Worm (Caenorhabditis elegans) whole organism, early embryonic: ENCODE measurements around the gene Y58A7A.4.

Experiments
- B0310.2 ChIP-seq: sonication (generic microtip); optimal IDR thresholded peaks from 2 replicates; lab custom pipeline; 2016; ENCODE audit warnings: mild to moderate bottlenecking, missing genetic modification characterization, missing compliant biosample characterization
- F13C5.2 ChIP-seq: sonication (generic microtip); optimal IDR thresholded peaks from 2 replicates; lab custom pipeline; 2017; ENCODE audit warnings: mild to moderate bottlenecking, missing genetic modification characterization, inconsistent platforms, missing compliant biosample characterization
- aly-1 ChIP-seq: sonication (generic microtip); optimal IDR thresholded peaks from 2 replicates; lab custom pipeline; 2016; ENCODE audit warnings: missing genetic modification characterization, missing compliant biosample characterization
- ama-1 ChIP-seq: fragments of 150-350 bp; optimal IDR thresholded peaks from 2 replicates; lab custom pipeline; 2014
- ceh-13 ChIP-seq: fragments of 200-800 bp; sonication (Bioruptor generic); optimal IDR thresholded peaks from 2 replicates; lab custom pipeline; 2018; ENCODE audit warnings: mild to moderate bottlenecking, missing genetic modification characterization, missing compliant biosample characterization
- ceh-36 ChIP-seq: sonication (generic microtip); optimal IDR thresholded peaks from 2 replicates; lab custom pipeline; 2016; ENCODE audit warnings: missing genetic modification characterization, inconsistent platforms, missing compliant biosample characterization
- ets-7 ChIP-seq: sonication (generic microtip); optimal IDR thresholded peaks from 2 replicates; lab custom pipeline; 2016; ENCODE audit warnings: missing genotype, missing genetic modification characterization, missing compliant biosample characterization
- flt-1 ChIP-seq: fragments of 200-800 bp; sonication (Bioruptor generic); IDR thresholded peaks from 2 replicates; pipeline ENCODE4 v1.3.6; 2022; ENCODE audit warnings: missing genetic modification characterization, missing compliant biosample characterization
- hmbx-1 ChIP-seq: sonication (generic microtip); optimal IDR thresholded peaks from 2 replicates; lab custom pipeline; 2016; ENCODE audit warnings: mild to moderate bottlenecking, missing genetic modification characterization, missing compliant biosample characterization
- hmg-4 ChIP-seq: fragments of 200-800 bp; sonication (Bioruptor generic); optimal IDR thresholded peaks from 2 replicates; lab custom pipeline; 2018; ENCODE audit warnings: mild to moderate bottlenecking, missing genetic modification characterization, missing compliant biosample characterization
- hnd-1 ChIP-seq: sonication (generic microtip); optimal IDR thresholded peaks from 2 replicates; lab custom pipeline; 2016; ENCODE audit warnings: missing genetic modification characterization, missing compliant biosample characterization
- pes-1 ChIP-seq: fragments of 200-800 bp; sonication (Bioruptor generic); IDR thresholded peaks from 2 replicates; pipeline ENCODE4 v1.3.6; 2022; ENCODE audit warnings: missing genetic modification reagents, missing genetic modification characterization, missing compliant biosample characterization
- scrt-1 ChIP-seq: fragments of 200-800 bp; sonication (Bioruptor generic); IDR thresholded peaks from 2 replicates; pipeline ENCODE4 v1.3.6; 2022; ENCODE audit warnings: missing genetic modification characterization, missing compliant biosample characterization
- sea-1 ChIP-seq: fragments of 200-800 bp; sonication (Bioruptor generic); conservative IDR thresholded peaks from 2 replicates; pipeline ENCODE4 v1.3.6; 2022; ENCODE audit warnings: missing genetic modification characterization, missing compliant biosample characterization
- tbx-11 ChIP-seq: fragments of 200-800 bp; sonication (Bioruptor generic); IDR thresholded peaks from 2 replicates; pipeline ENCODE4 v1.3.6; 2022; ENCODE audit warnings: missing genetic modification characterization, missing compliant biosample characterization
- tbx-37 ChIP-seq: fragments of 200-800 bp; sonication (Bioruptor generic); conservative IDR thresholded peaks from 2 replicates; pipeline ENCODE4 v1.3.6; 2022; ENCODE audit warnings: missing genetic modification reagents, missing genetic modification characterization, missing compliant biosample characterization
- tra-4 ChIP-seq: sonication (generic microtip); optimal IDR thresholded peaks from 2 replicates; lab custom pipeline; 2017; ENCODE audit warnings: missing genetic modification characterization, missing compliant biosample characterization

Gene Y58A7A.4

ce11 chrV:5067390-5067789 is 17.4 kb downstream of the Y58A7A.4 start:
- no peak for TF ChIP-seq F13C5.2 (tag; lab: Kevin White, UChicago)
- TF ChIP-seq ama-1 = no peak
- no peak for TF ChIP-seq hmbx-1 (tag; lab: Kevin White, UChicago)
- no peak for TF ChIP-seq scrt-1 (GFP tag; lab: Robert Waterston, UW)
- TF ChIP-seq hnd-1 = no peak
- no peak for TF ChIP-seq sea-1 (GFP tag; lab: Robert Waterston, UW)
- TF ChIP-seq aly-1 (tag; lab: Kevin White, UChicago) = no peak

- no peak for TF ChIP-seq ceh-13 (GFP tag; lab: Kevin White, UChicago)
- TF ChIP-seq F13C5.2 (tag; lab: Kevin White, UChicago) = peak; percentile 12
Measured at ce11 chrV:5064761-5065421, 19.9 kb downstream of the Y58A7A.4 start, which contains the start of gene mlk-1. mlk-1 (minus strand) TSS chrV:5064811.

- no peak for TF ChIP-seq ets-7
- no peak for TF ChIP-seq hnd-1
- no peak for TF ChIP-seq scrt-1 (GFP tag; lab: Robert Waterston, UW)
Measured at ce11 chrV:5053335-5053734, 31.5 kb downstream of the Y58A7A.4 start, which contains the start of gene cwp-4. cwp-4 (plus strand) TSS chrV:5053635.

- TF ChIP-seq hnd-1 (no peak), F13C5.2 (tag; lab: Kevin White, UChicago) (no peak), ama-1 (no peak), sea-1 (GFP tag; lab: Robert Waterston, UW) (no peak)
Measured at ce11 chrV:5052233-5052632, 32.6 kb downstream of the Y58A7A.4 start, which contains the start of gene K11D12.12. K11D12.12 (plus strand) TSS chrV:5052261.

ce11 chrV:5050073-5050599 is 34.7 kb downstream of the Y58A7A.4 start:
- TF ChIP-seq sea-1 (GFP tag; lab: Robert Waterston, UW) (no peak), tra-4 (tag; lab: Kevin White, UChicago) (no peak), F13C5.2 (tag; lab: Kevin White, UChicago) (no peak), B0310.2 (tag; lab: Kevin White, UChicago) (no peak), hmbx-1 (tag; lab: Kevin White, UChicago) (no peak), hmg-4 (no peak)

ce11 chrV:5049333-5049942 is 35.4 kb downstream of the Y58A7A.4 start, which contains the start of the genes pqn-51 and K11D12.14:
pqn-51 (plus strand) TSS chrV:5049607.
K11D12.14 (plus strand) TSS chrV:5049636.
- TF ChIP-seq tbx-11 (GFP tag; lab: Robert Waterston, UW) = no peak
- 0 out of 2 replicates have a peak, but pooled peaks have one; percentile 20 for TF ChIP-seq flt-1 (GFP tag; lab: Robert Waterston, UW)
- no peak for TF ChIP-seq ceh-36 (tag; lab: Kevin White, UChicago)
- TF ChIP-seq scrt-1 (GFP tag; lab: Robert Waterston, UW) = peak; percentile 85
- TF ChIP-seq ceh-13 (GFP tag; lab: Kevin White, UChicago) = no peak
- TF ChIP-seq pes-1 = 0 out of 2 replicates have a peak, but pooled peaks have one; percentile 32
- TF ChIP-seq tra-4 (tag; lab: Kevin White, UChicago) = no peak
- no peak for TF ChIP-seq hmbx-1 (tag; lab: Kevin White, UChicago)
- TF ChIP-seq hmg-4 = peak; percentile 15
- TF ChIP-seq tbx-37 (GFP tag; lab: Robert Waterston, UW) = no peak
- no peak for TF ChIP-seq hnd-1
- peak; percentile 71 for TF ChIP-seq F13C5.2 (tag; lab: Kevin White, UChicago)
- TF ChIP-seq aly-1 (tag; lab: Kevin White, UChicago) = no peak
- no peak for TF ChIP-seq sea-1 (GFP tag; lab: Robert Waterston, UW)
- no peak for TF ChIP-seq B0310.2 (tag; lab: Kevin White, UChicago)
- no peak for TF ChIP-seq ets-7
- TF ChIP-seq ama-1 = no peak

- TF ChIP-seq pes-1 (peak; percentile 42; the same call in 1 of the 2 replicates), sea-1 (GFP tag; lab: Robert Waterston, UW) (peak; percentile 69; the same call in 1 of the 2 replicates), scrt-1 (GFP tag; lab: Robert Waterston, UW) (peak; percentile 88)
Measured at ce11 chrV:5047230-5047629, 37.6 kb downstream of the Y58A7A.4 start.

ce11 chrV:5046558-5046957 is 38.2 kb downstream of the Y58A7A.4 start:
- no peak for TF ChIP-seq sea-1 (GFP tag; lab: Robert Waterston, UW)
- no peak for TF ChIP-seq aly-1 (tag; lab: Kevin White, UChicago)
- TF ChIP-seq B0310.2 (tag; lab: Kevin White, UChicago) = no peak
- TF ChIP-seq pes-1 = no peak
- TF ChIP-seq hmbx-1 (tag; lab: Kevin White, UChicago) = no peak
- no peak for TF ChIP-seq ceh-13 (GFP tag; lab: Kevin White, UChicago)
- no peak for TF ChIP-seq tbx-11 (GFP tag; lab: Robert Waterston, UW)
- no peak for TF ChIP-seq tbx-37 (GFP tag; lab: Robert Waterston, UW)
- no peak for TF ChIP-seq hnd-1
- no peak for TF ChIP-seq ama-1
- no peak for TF ChIP-seq hmg-4
- TF ChIP-seq scrt-1 (GFP tag; lab: Robert Waterston, UW) = no peak
- no peak for TF ChIP-seq ceh-36 (tag; lab: Kevin White, UChicago)
- no peak for TF ChIP-seq F13C5.2 (tag; lab: Kevin White, UChicago)
- TF ChIP-seq tra-4 (tag; lab: Kevin White, UChicago) = no peak
- TF ChIP-seq flt-1 (GFP tag; lab: Robert Waterston, UW) = no peak
- TF ChIP-seq ets-7 = no peak
